Worm (Caenorhabditis elegans) whole organism, L2 larva: ENCODE results near the gene F11D5.6.

Experiments
- aly-2 ChIP-seq: fragments of 150-350 bp; optimal IDR thresholded peaks from 2 replicates; lab custom pipeline; 2014; ENCODE audit warnings: missing biosample characterization, missing genetic modification characterization
- ama-1 ChIP-seq: fragments of 150-350 bp; optimal IDR thresholded peaks from 2 replicates; lab custom pipeline; 2018; ENCODE audit warnings: inconsistent platforms
- elt-3 ChIP-seq: sonication (generic microtip); optimal IDR thresholded peaks from 2 replicates; lab custom pipeline; 2017; ENCODE audit warnings: missing biosample characterization, missing genetic modification characterization
- fos-1 ChIP-seq: fragments of 150-350 bp; optimal IDR thresholded peaks from 2 replicates; lab custom pipeline; 2014; ENCODE audit warnings: missing biosample characterization, missing genetic modification characterization
- lin-13 ChIP-seq: fragments of 150-350 bp; optimal IDR thresholded peaks from 2 replicates; lab custom pipeline; 2014; ENCODE audit warnings: missing biosample characterization, missing genetic modification reagents, missing genetic modification characterization
- lin-39 ChIP-seq: fragments of 150-350 bp; optimal IDR thresholded peaks from 2 replicates; lab custom pipeline; 2014; ENCODE audit warnings: missing biosample characterization, missing genetic modification reagents, missing genetic modification characterization
- nhr-10 ChIP-seq: sonication (generic microtip); optimal IDR thresholded peaks from 2 replicates; lab custom pipeline; 2017; ENCODE audit warnings: missing biosample characterization, missing genetic modification characterization
- nhr-12 ChIP-seq: fragments of 150-350 bp; optimal IDR thresholded peaks from 2 replicates; lab custom pipeline; 2014; ENCODE audit warnings: missing biosample characterization, missing genetic modification characterization
- nhr-237 ChIP-seq: fragments of 150-350 bp; optimal IDR thresholded peaks from 2 replicates; lab custom pipeline; 2014; ENCODE audit warnings: missing biosample characterization, missing genetic modification characterization
- skn-1 ChIP-seq: sonication (generic microtip); optimal IDR thresholded peaks from 2 replicates; lab custom pipeline; 2017; ENCODE audit warnings: missing biosample characterization, missing genetic modification characterization
- snpc-4 ChIP-seq: fragments of 150-350 bp; optimal IDR thresholded peaks from 2 replicates; lab custom pipeline; 2014; ENCODE audit warnings: missing biosample characterization, missing genetic modification characterization
- unc-62 ChIP-seq: fragments of 150-350 bp; optimal IDR thresholded peaks from 2 replicates; lab custom pipeline; 2014; ENCODE audit warnings: missing biosample characterization, missing genetic modification reagents, missing genetic modification characterization

- TF ChIP-seq skn-1 (tag; lab: Kevin White, UChicago) (no peak), aly-2 (tag; lab: Kevin White, UChicago) (no peak), nhr-10 (tag; lab: Kevin White, UChicago) (no peak), fos-1 (no peak), ama-1 (lab: Kevin White, UChicago) (no peak), nhr-237 (tag; lab: Kevin White, UChicago) (no peak), lin-39 (tag; lab: Kevin White, UChicago) (no peak), lin-13 (GFP tag; lab: Kevin White, UChicago) (no peak), nhr-12 (no peak), unc-62 (no peak), snpc-4 (tag; lab: Kevin White, UChicago) (no peak), elt-3 (tag; lab: Kevin White, UChicago) (no peak)
Observed at ce11 chrX:3343620-3344197, 17.6 kb upstream of the F11D5.6 start.
